In genomic region chr2L:20681648-20682098, dm6 we compare ENCODE assay signal across 1 fruit fly cellular context.
A peak's percentile ranks its signal among the peaks of the same experiment; 100 is the strongest.
TF ChIP-seq lines count a peak whose summit lies in the region.

TSS of gene Cen (minus strand) at chr2L:20681846.

TF ChIP-seq in whole organism, embryonic, 481 proteins besides CTCF, POLR2A, EP300 and RAD21 (continued from another document):
- TF ChIP-seq CG13624 (GFP tag; optimal IDR thresholded peaks at IDR 0.05; lab: Kevin White, UChicago) (peak; percentile 25), HmgZ (tag; optimal IDR thresholded peaks at IDR 0.05; lab: Kevin White, UChicago) (no peak), CG33213 (GFP tag; optimal IDR thresholded peaks at IDR 0.05; lab: Kevin White, UChicago) (peak; percentile 18), CG7372 (GFP tag; IDR thresholded peaks at IDR 0.05; lab: Robert Waterston, UW) (no peak), CG6813 (GFP tag; optimal IDR thresholded peaks at IDR 0.05; lab: Kevin White, UChicago) (no peak), sob (GFP tag; IDR thresholded peaks at IDR 0.05; lab: Robert Waterston, UW) (peak; percentile 11; the same call in 1 of the 2 replicates), mirr (GFP tag; optimal IDR thresholded peaks at IDR 0.05; lab: Kevin White, UChicago) (no peak), CG2199 (GFP tag; IDR thresholded peaks at IDR 0.05; lab: Robert Waterston, UW) (no peak), CG9437 (GFP tag; optimal IDR thresholded peaks at IDR 0.05; lab: Kevin White, UChicago) (peak; percentile 36), cad (GFP tag; optimal IDR thresholded peaks at IDR 0.05; lab: Kevin White, UChicago) (no peak), usp (GFP tag; optimal IDR thresholded peaks at IDR 0.05; lab: Kevin White, UChicago) (no peak), chif (GFP tag; optimal IDR thresholded peaks at IDR 0.05; lab: Kevin White, UChicago) (peak in 1 of 2 experiments; percentile 7), row (GFP tag; IDR thresholded peaks at IDR 0.05; lab: Robert Waterston, UW) (peak; percentile 66; the same call in 2 of the 3 replicates), CG18476 (GFP tag; optimal IDR thresholded peaks at IDR 0.05; lab: Kevin White, UChicago) (peak; percentile 26), gcm2 (GFP tag; optimal IDR thresholded peaks at IDR 0.05; lab: Kevin White, UChicago) (no peak), Opbp (GFP tag; IDR thresholded peaks at IDR 0.05; lab: Robert Waterston, UW; ENCODE audit: partially characterized antibody) (no peak), CG17328 (GFP tag; IDR thresholded peaks at IDR 0.05; lab: Robert Waterston, UW) (peak; percentile 66), Trl (optimal IDR thresholded peaks at IDR 0.05; lab: Kevin White, UChicago) (no peak), Trl (GFP tag; optimal IDR thresholded peaks at IDR 0.05; lab: Kevin White, UChicago) (peak; percentile 32), tap (tag; optimal IDR thresholded peaks at IDR 0.05; lab: Kevin White, UChicago) (no peak), jumu (GFP tag; optimal IDR thresholded peaks at IDR 0.05; lab: Kevin White, UChicago) (no peak), sim (GFP tag; IDR thresholded peaks at IDR 0.05; lab: Robert Waterston, UW) (no peak), HLH3B (GFP tag; IDR thresholded peaks at IDR 0.05; lab: Robert Waterston, UW) (no peak), CrebB (tag; optimal IDR thresholded peaks at IDR 0.05; lab: Kevin White, UChicago) (no peak), tll (GFP tag; optimal IDR thresholded peaks at IDR 0.05; lab: Kevin White, UChicago) (no peak), CG32532 (GFP tag; IDR thresholded peaks at IDR 0.05; lab: Robert Waterston, UW) (peak; percentile 31; the same call in 1 of the 2 replicates), NfI (GFP tag; optimal IDR thresholded peaks at IDR 0.05; lab: Kevin White, UChicago) (peak; percentile 49), CG12769 (tag; optimal IDR thresholded peaks at IDR 0.05; lab: Kevin White, UChicago) (no peak), CG9609 (GFP tag; optimal IDR thresholded peaks at IDR 0.05; lab: Kevin White, UChicago) (peak; percentile 0), ems (GFP tag; optimal IDR thresholded peaks at IDR 0.05; lab: Kevin White, UChicago) (peak; percentile 2), shn (GFP tag; optimal IDR thresholded peaks at IDR 0.05; lab: Kevin White, UChicago) (peak; percentile 27), CG12391 (tag; optimal IDR thresholded peaks at IDR 0.05; lab: Kevin White, UChicago) (peak; percentile 51), NC2α (GFP tag; optimal IDR thresholded peaks at IDR 0.05; lab: Kevin White, UChicago) (no peak), CG34422 (GFP tag; IDR thresholded peaks at IDR 0.05; lab: Robert Waterston, UW) (no peak), unpg (GFP tag; optimal IDR thresholded peaks at IDR 0.05; lab: Kevin White, UChicago) (no peak), ewg (GFP tag; optimal IDR thresholded peaks at IDR 0.05; lab: Kevin White, UChicago) (no peak), ttk (GFP tag; IDR thresholded peaks at IDR 0.05; lab: Robert Waterston, UW) (peak; percentile 32; the same call in 1 of the 2 replicates), CG31365 (tag; optimal IDR thresholded peaks at IDR 0.05; lab: Kevin White, UChicago) (no peak), eve (GFP tag; optimal IDR thresholded peaks at IDR 0.05; lab: Kevin White, UChicago) (no peak), pzg (GFP tag; optimal IDR thresholded peaks at IDR 0.05; lab: Kevin White, UChicago) (peak; percentile 18), CG6791 (GFP tag; IDR thresholded peaks at IDR 0.05; lab: Robert Waterston, UW; ENCODE audit: partially characterized antibody) (no peak), NFAT (GFP tag; IDR thresholded peaks at IDR 0.05; lab: Robert Waterston, UW) (no peak), tgo (GFP tag; IDR thresholded peaks at IDR 0.05; lab: Robert Waterston, UW) (0 out of 3 replicates have a peak, but pooled peaks have one; percentile 34), CG1603 (tag; optimal IDR thresholded peaks at IDR 0.05; lab: Kevin White, UChicago) (peak; percentile 75), CG10366 (GFP tag; IDR thresholded peaks at IDR 0.05; lab: Robert Waterston, UW) (peak; percentile 47)
